Fruit fly (Drosophila melanogaster) whole organism, embryonic: Measurements from ENCODE around the gene fzy.

Source experiments
- Abd-B ChIP-seq: fragments of 200-800 bp; sonication (Bioruptor generic); optimal IDR thresholded peaks from 2 replicates; lab custom pipeline; 2018; ENCODE audit warnings: missing biosample characterization, mild to moderate bottlenecking, missing genetic modification characterization, moderate library complexity
- Ada2b ChIP-seq: fragments of 200-800 bp; sonication (Bioruptor generic); IDR thresholded peaks from 2 replicates; pipeline ENCODE4 v1.3.6; 2022; ENCODE audit warnings: missing biosample characterization, missing genetic modification characterization
- CG1024 ChIP-seq: fragments of 200-800 bp; sonication (Bioruptor generic); IDR thresholded peaks from 2 replicates; pipeline ENCODE4 v1.3.6; 2022; ENCODE audit warnings: missing biosample characterization, missing genetic modification characterization
- CG10431 ChIP-seq: fragments of 200-800 bp; sonication (Bioruptor generic); optimal IDR thresholded peaks from 3 replicates; lab custom pipeline; 2018; ENCODE audit warnings: missing biosample characterization, mild to moderate bottlenecking, missing genetic modification characterization
- CG11696 ChIP-seq: fragments of 200-800 bp; sonication (Bioruptor generic); IDR thresholded peaks from 2 replicates; pipeline ENCODE4 v1.3.6; 2022; ENCODE audit warnings: missing biosample characterization, missing genetic modification characterization
- CG12769 ChIP-seq: fragments of 200-800 bp; sonication (Bioruptor generic); optimal IDR thresholded peaks from 2 replicates; lab custom pipeline; 2019; ENCODE audit warnings: missing biosample characterization, mild to moderate bottlenecking, missing genetic modification characterization, moderate library complexity
- CG13894 ChIP-seq: fragments of 200-800 bp; sonication (Bioruptor generic); optimal IDR thresholded peaks from 3 replicates; lab custom pipeline; 2018; ENCODE audit warnings: missing biosample characterization, mild to moderate bottlenecking, missing genetic modification characterization, moderate library complexity
- CG14014 ChIP-seq: fragments of 200-800 bp; sonication (Bioruptor generic); IDR thresholded peaks from 2 replicates; pipeline ENCODE4 v1.3.6; 2022; ENCODE audit warnings: missing biosample characterization, missing genetic modification characterization
- CG16815 ChIP-seq: fragments of 200-800 bp; sonication (Bioruptor generic); optimal IDR thresholded peaks from 3 replicates; lab custom pipeline; 2017; ENCODE audit warnings: missing biosample characterization, mild to moderate bottlenecking, missing genetic modification characterization
- CG17359 ChIP-seq: fragments of 200-800 bp; sonication (Bioruptor generic); optimal IDR thresholded peaks from 3 replicates; lab custom pipeline; 2018; ENCODE audit warnings: missing biosample characterization, mild to moderate bottlenecking, missing genetic modification characterization, moderate library complexity
- CG18262 ChIP-seq: fragments of 200-800 bp; optimal IDR thresholded peaks from 3 replicates; lab custom pipeline; 2019; ENCODE audit warnings: missing biosample characterization, mild to moderate bottlenecking, missing genetic modification characterization, moderate library complexity
- CG2199 ChIP-seq: fragments of 200-800 bp; sonication (Bioruptor generic); IDR thresholded peaks from 3 replicates; pipeline ENCODE4 v1.3.6; 2022; ENCODE audit warnings: missing biosample characterization, missing genetic modification characterization
- CG2712 ChIP-seq: fragments of 200-800 bp; optimal IDR thresholded peaks from 3 replicates; lab custom pipeline; 2019; ENCODE audit warnings: missing biosample characterization, mild to moderate bottlenecking, missing genetic modification characterization, moderate library complexity
- CG33213 ChIP-seq: fragments of 200-800 bp; sonication (Bioruptor generic); optimal IDR thresholded peaks from 3 replicates; lab custom pipeline; 2016; ENCODE audit warnings: missing biosample characterization, missing genetic modification characterization
- CG3726 ChIP-seq: fragments of 200-800 bp; sonication (Bioruptor generic); IDR thresholded peaks from 3 replicates; pipeline ENCODE4, ENCODE4 v1.3.6; 2022; ENCODE audit warnings: missing biosample characterization, missing genetic modification characterization
- CG4424 ChIP-seq: fragments of 200-800 bp; sonication (Bioruptor generic); optimal IDR thresholded peaks from 3 replicates; lab custom pipeline; 2016; ENCODE audit warnings: missing biosample characterization, missing genetic modification characterization
- CG4707 ChIP-seq: fragments of 200-800 bp; sonication (Bioruptor generic); optimal IDR thresholded peaks from 2 replicates; lab custom pipeline; 2018; ENCODE audit warnings: missing biosample characterization, mild to moderate bottlenecking, missing genetic modification characterization, moderate library complexity
- CG4854 ChIP-seq: fragments of 200-800 bp; sonication (Bioruptor generic); optimal IDR thresholded peaks from 2 replicates; lab custom pipeline; 2016; ENCODE audit warnings: missing biosample characterization, missing genetic modification characterization, inconsistent platforms
- CG6175 ChIP-seq: fragments of 200-800 bp; sonication (Bioruptor generic); IDR thresholded peaks from 3 replicates; pipeline ENCODE4 v1.3.6; 2022; ENCODE audit warnings: missing biosample characterization, missing genetic modification characterization
- CG7963 ChIP-seq: fragments of 200-800 bp; sonication (Bioruptor generic); IDR thresholded peaks from 3 replicates; pipeline ENCODE4 v1.3.6; 2022; ENCODE audit warnings: missing biosample characterization, missing genetic modification characterization; ENCODE audit not compliant: partially characterized antibody
- CG7987 ChIP-seq: fragments of 200-800 bp; sonication (Bioruptor generic); optimal IDR thresholded peaks from 2 replicates; lab custom pipeline; 2018; ENCODE audit warnings: missing biosample characterization, mild to moderate bottlenecking, missing genetic modification characterization, moderate library complexity
- CG8765 ChIP-seq: fragments of 200-800 bp; sonication (Bioruptor generic); IDR thresholded peaks from 2 replicates; pipeline ENCODE4 v1.3.6; 2022; ENCODE audit warnings: missing biosample characterization, missing genetic modification characterization
- CTCF ChIP-seq: fragments of 200-800 bp; sonication (Bioruptor generic); optimal IDR thresholded peaks from 2 replicates; lab custom pipeline; 2017; ENCODE audit warnings: missing biosample characterization, mild to moderate bottlenecking, missing genetic modification characterization, moderate library complexity
- Deaf1 ChIP-seq: fragments of 200-800 bp; optimal IDR thresholded peaks from 3 replicates; lab custom pipeline; 2019; ENCODE audit warnings: missing biosample characterization, mild to moderate bottlenecking, missing genetic modification characterization, moderate library complexity
- NFAT ChIP-seq: fragments of 200-800 bp; sonication (Bioruptor generic); IDR thresholded peaks from 2 replicates; pipeline ENCODE4 v1.3.6; 2022; ENCODE audit warnings: missing biosample characterization, missing genetic modification characterization
- Opbp ChIP-seq: fragments of 200-800 bp; sonication (Bioruptor generic); IDR thresholded peaks from 3 replicates; pipeline ENCODE4 v1.3.6; 2022; ENCODE audit warnings: missing biosample characterization, missing genetic modification characterization; ENCODE audit not compliant: partially characterized antibody
- Poxn ChIP-seq: fragments of 200-800 bp; sonication (Bioruptor generic); IDR thresholded peaks from 2 replicates; pipeline ENCODE4 v1.3.6; 2022; ENCODE audit warnings: missing biosample characterization, missing genetic modification characterization
- Spps ChIP-seq: fragments of 200-800 bp; sonication (Bioruptor generic); optimal IDR thresholded peaks from 2 replicates; lab custom pipeline; 2018; ENCODE audit warnings: missing biosample characterization, mild to moderate bottlenecking, missing genetic modification characterization
- Sry-δ ChIP-seq: fragments of 200-800 bp; sonication (Bioruptor generic); optimal IDR thresholded peaks from 2 replicates; lab custom pipeline; 2016; ENCODE audit warnings: missing biosample characterization, missing genetic modification characterization
- cg ChIP-seq: fragments of 200-800 bp; sonication (Bioruptor generic); optimal IDR thresholded peaks from 3 replicates; lab custom pipeline; 2019; ENCODE audit warnings: missing biosample characterization, mild to moderate bottlenecking, missing genetic modification characterization, moderate library complexity
- chinmo ChIP-seq: fragments of 200-800 bp; sonication (Bioruptor generic); IDR thresholded peaks from 4 replicates; pipeline ENCODE4 v1.3.6; 2022; ENCODE audit warnings: missing biosample characterization, missing genetic modification characterization; ENCODE audit not compliant: partially characterized antibody
- croc ChIP-seq: fragments of 200-800 bp; sonication (Bioruptor generic); conservative IDR thresholded peaks from 3 replicates; pipeline ENCODE4 v1.3.6; 2022; ENCODE audit warnings: missing biosample characterization, missing genetic modification characterization
- disco-r ChIP-seq: fragments of 200-800 bp; sonication (Bioruptor generic); optimal IDR thresholded peaks from 2 replicates; lab custom pipeline; 2016; ENCODE audit warnings: missing biosample characterization, missing genetic modification characterization
- fu2 ChIP-seq: fragments of 200-800 bp; sonication (Bioruptor generic); optimal IDR thresholded peaks from 2 replicates; lab custom pipeline; 2016; ENCODE audit warnings: missing biosample characterization, missing genetic modification characterization
- gfzf ChIP-seq: fragments of 200-800 bp; sonication (Bioruptor generic); optimal IDR thresholded peaks from 2 replicates; lab custom pipeline; 2016; ENCODE audit warnings: missing biosample characterization, mild to moderate bottlenecking, missing genetic modification characterization, moderate library complexity
- ind ChIP-seq: fragments of 200-800 bp; sonication (Bioruptor generic); optimal IDR thresholded peaks from 3 replicates; lab custom pipeline; 2016; ENCODE audit warnings: missing biosample characterization, missing genetic modification characterization
- inv ChIP-seq: fragments of 200-800 bp; sonication (Bioruptor generic); IDR thresholded peaks from 2 replicates; pipeline ENCODE4 v1.3.6; 2022; ENCODE audit warnings: missing biosample characterization, missing genetic modification characterization; ENCODE audit not compliant: partially characterized antibody
- luna ChIP-seq: fragments of 200-800 bp; sonication (Bioruptor generic); optimal IDR thresholded peaks from 2 replicates; lab custom pipeline; 2016; ENCODE audit warnings: missing biosample characterization, missing genetic modification characterization
- nau ChIP-seq: fragments of 200-800 bp; sonication (Bioruptor generic); optimal IDR thresholded peaks from 3 replicates; lab custom pipeline; 2017; ENCODE audit warnings: missing biosample characterization, mild to moderate bottlenecking, missing genetic modification characterization, missing genetic modification reagents
- nmo ChIP-seq: fragments of 200-800 bp; sonication (Bioruptor generic); optimal IDR thresholded peaks from 2 replicates; lab custom pipeline; 2018; ENCODE audit warnings: missing biosample characterization, mild to moderate bottlenecking, missing genetic modification characterization, moderate library complexity
- phol ChIP-seq: fragments of 200-800 bp; sonication (Bioruptor generic); optimal IDR thresholded peaks from 3 replicates; lab custom pipeline; 2018; ENCODE audit warnings: missing biosample characterization, mild to moderate bottlenecking, missing genetic modification characterization, moderate library complexity
- pzg ChIP-seq: fragments of 200-800 bp; sonication (Bioruptor generic); optimal IDR thresholded peaks from 3 replicates; lab custom pipeline; 2018; ENCODE audit warnings: missing biosample characterization, mild to moderate bottlenecking, missing genetic modification characterization, moderate library complexity
- so ChIP-seq: fragments of 200-800 bp; sonication (Bioruptor generic); IDR thresholded peaks from 3 replicates; pipeline ENCODE4 v1.3.6; 2022; ENCODE audit warnings: missing biosample characterization, missing genetic modification characterization
- tio ChIP-seq: fragments of 200-800 bp; sonication (Bioruptor generic); optimal IDR thresholded peaks from 2 replicates; lab custom pipeline; 2017; ENCODE audit warnings: missing biosample characterization, missing genetic modification characterization, inconsistent platforms
- tna ChIP-seq: fragments of 200-800 bp; sonication (Bioruptor generic); IDR thresholded peaks from 2 replicates; pipeline ENCODE4 v1.3.6; 2022; ENCODE audit warnings: missing biosample characterization, missing genetic modification characterization; ENCODE audit not compliant: partially characterized antibody
- toy ChIP-seq: fragments of 200-800 bp; sonication (Bioruptor generic); IDR thresholded peaks from 2 replicates; pipeline ENCODE4 v1.3.6; 2022; ENCODE audit warnings: missing biosample characterization, missing genetic modification characterization
- trh ChIP-seq: fragments of 200-800 bp; sonication (Bioruptor generic); optimal IDR thresholded peaks from 2 replicates; lab custom pipeline; 2016; ENCODE audit warnings: missing biosample characterization, missing genetic modification characterization
- ttk ChIP-seq: fragments of 200-800 bp; sonication (Bioruptor generic); IDR thresholded peaks from 2 replicates; pipeline ENCODE4 v2.1.2; 2022; ENCODE audit warnings: missing biosample characterization, missing genetic modification characterization
- vvl ChIP-seq: fragments of 200-800 bp; sonication (Bioruptor generic); IDR thresholded peaks from 2 replicates; pipeline ENCODE4 v1.3.6; 2022; ENCODE audit warnings: missing biosample characterization, missing genetic modification characterization
- wor ChIP-seq: fragments of 200-800 bp; sonication (Bioruptor generic); IDR thresholded peaks from 2 replicates; pipeline ENCODE4 v1.3.6; 2022; ENCODE audit warnings: missing biosample characterization, missing genetic modification characterization

Gene fzy

dm6 chr2L:16269232-16270134 is 41.3 kb upstream of the fzy start:
- TF ChIP-seq chinmo (GFP tag; lab: Robert Waterston, UW) (no peak), CG4424 (peak; percentile 33), inv (no peak), NFAT (GFP tag; lab: Robert Waterston, UW) (no peak), CG3726 (GFP tag; lab: Robert Waterston, UW) (no peak), fu2 (no peak), Poxn (GFP tag; lab: Robert Waterston, UW) (no peak), Spps (tag; lab: Kevin White, UChicago) (no peak), CG17359 (tag; lab: Kevin White, UChicago) (peak; percentile 74), CG7987 (GFP tag; lab: Kevin White, UChicago) (peak; percentile 95), CTCF (GFP tag; lab: Kevin White, UChicago) (peak; percentile 51), Opbp (GFP tag; lab: Robert Waterston, UW) (no peak), CG2199 (GFP tag; lab: Robert Waterston, UW) (no peak), CG14014 (GFP tag; lab: Robert Waterston, UW) (no peak), CG33213 (GFP tag; lab: Kevin White, UChicago) (peak; percentile 22), tna (GFP tag; lab: Robert Waterston, UW) (no peak), CG10431 (GFP tag; lab: Kevin White, UChicago) (peak; percentile 93), CG4707 (GFP tag; lab: Kevin White, UChicago) (peak; percentile 87), CG1024 (GFP tag; lab: Robert Waterston, UW) (no peak), luna (GFP tag; lab: Kevin White, UChicago) (no peak), toy (GFP tag; lab: Robert Waterston, UW) (no peak), phol (no peak), CG16815 (no peak), vvl (no peak), CG8765 (GFP tag; lab: Robert Waterston, UW) (no peak), CG12769 (peak; percentile 98), croc (GFP tag; lab: Robert Waterston, UW) (no peak), cg (GFP tag; lab: Kevin White, UChicago) (peak; percentile 67), gfzf (no peak), CG4854 (no peak), tio (GFP tag; lab: Kevin White, UChicago) (no peak), ttk (GFP tag; lab: Robert Waterston, UW) (no peak), nmo (GFP tag; lab: Kevin White, UChicago) (no peak), CG11696 (GFP tag; lab: Robert Waterston, UW) (no peak), nau (GFP tag; lab: Kevin White, UChicago) (peak; percentile 93), CG2712 (tag; lab: Kevin White, UChicago) (peak; percentile 53), disco-r (GFP tag; lab: Kevin White, UChicago) (no peak), Sry-δ (GFP tag; lab: Kevin White, UChicago) (no peak), Deaf1 (tag; lab: Kevin White, UChicago) (peak; percentile 73), CG7963 (GFP tag; lab: Robert Waterston, UW) (no peak), wor (GFP tag; lab: Robert Waterston, UW) (no peak), CG6175 (GFP tag; lab: Robert Waterston, UW) (no peak), CG13894 (tag; lab: Kevin White, UChicago) (peak; percentile 71), ind (GFP tag; lab: Kevin White, UChicago) (no peak), Ada2b (no peak), so (no peak), CG18262 (peak; percentile 37), trh (GFP tag; lab: Kevin White, UChicago) (no peak), pzg (GFP tag; lab: Kevin White, UChicago) (peak; percentile 27), Abd-B (GFP tag; lab: Kevin White, UChicago) (no peak)
